Fruit fly (Drosophila melanogaster) S2 (cell line): ENCODE data around the gene Snx21.

Source experiments
- CG8478 ChIP-seq: fragments of >200 bp; optimal IDR thresholded peaks from 2 replicates; lab custom pipeline; 2018
- CTCF ChIP-seq, 2 experiments: fragments of >200 bp; optimal IDR thresholded peaks; 2 replicates each; lab custom pipeline; 2018

- TF ChIP-seq CG8478 (no peak), CTCF (optimal IDR thresholded peaks at IDR 0.05; lab: Kevin White, UChicago) (no peak)
These were observed 40.1 kb downstream of the Snx21 start, which contains the start of gene CG31689 for dm6 chr2L:2725374-2725773.
